Fruit fly (Drosophila melanogaster) whole organism, embryonic: ENCODE results near the gene Tmtc4.

Experiments
- Aef1 ChIP-seq: fragments of 200-800 bp; sonication (Bioruptor generic); IDR thresholded peaks from 3 replicates; pipeline ENCODE4 v1.3.6; 2022; ENCODE audit warnings: missing biosample characterization, missing genetic modification characterization
- B-H2 ChIP-seq: fragments of 200-800 bp; sonication (Bioruptor generic); optimal IDR thresholded peaks from 2 replicates; lab custom pipeline; 2018; ENCODE audit warnings: missing biosample characterization, mild to moderate bottlenecking, missing genetic modification characterization
- CG15696 ChIP-seq: fragments of 200-800 bp; sonication (Bioruptor generic); optimal IDR thresholded peaks from 2 replicates; lab custom pipeline; 2019; ENCODE audit warnings: missing biosample characterization, mild to moderate bottlenecking, missing genetic modification characterization, moderate library complexity
- CG18011 ChIP-seq: fragments of 200-800 bp; sonication (Bioruptor generic); optimal IDR thresholded peaks from 2 replicates; lab custom pipeline; 2017; ENCODE audit warnings: missing biosample characterization, missing genetic modification characterization, mild to moderate bottlenecking, moderate library complexity, missing genotype
- CG18619 ChIP-seq: fragments of 200-800 bp; sonication (Bioruptor generic); optimal IDR thresholded peaks from 3 replicates; lab custom pipeline; 2017; ENCODE audit warnings: missing biosample characterization, mild to moderate bottlenecking, missing genetic modification characterization
- CG34224 ChIP-seq: fragments of 200-800 bp; sonication (Bioruptor generic); IDR thresholded peaks from 3 replicates; pipeline ENCODE4 v1.3.6; 2022; ENCODE audit warnings: missing biosample characterization, missing genetic modification characterization; ENCODE audit not compliant: partially characterized antibody
- CG34422 ChIP-seq: fragments of 200-800 bp; sonication (Bioruptor generic); IDR thresholded peaks from 3 replicates; pipeline ENCODE4 v1.3.6; 2022; ENCODE audit warnings: missing biosample characterization, missing genetic modification characterization
- CG3838 ChIP-seq: fragments of 200-800 bp; sonication (Bioruptor generic); optimal IDR thresholded peaks from 3 replicates; lab custom pipeline; 2016; ENCODE audit warnings: missing biosample characterization, missing genetic modification characterization
- CG3847 ChIP-seq: fragments of 200-800 bp; sonication (Bioruptor generic); IDR thresholded peaks from 2 replicates; pipeline ENCODE4 v1.3.6; 2022; ENCODE audit warnings: missing biosample characterization, missing genetic modification characterization
- CG4360 ChIP-seq: fragments of 200-800 bp; sonication (Bioruptor generic); IDR thresholded peaks from 2 replicates; pipeline ENCODE4 v1.3.6; 2022; ENCODE audit warnings: missing biosample characterization, missing genetic modification characterization
- CG6175 ChIP-seq: fragments of 200-800 bp; sonication (Bioruptor generic); IDR thresholded peaks from 3 replicates; pipeline ENCODE4 v1.3.6; 2022; ENCODE audit warnings: missing biosample characterization, missing genetic modification characterization
- CG6272 ChIP-seq: fragments of 200-800 bp; sonication (Bioruptor generic); IDR thresholded peaks from 2 replicates; pipeline ENCODE4 v1.3.6; 2022; ENCODE audit warnings: missing biosample characterization, missing genetic modification characterization
- CG8478 ChIP-seq: fragments of >200 bp; optimal IDR thresholded peaks from 2 replicates; lab custom pipeline; 2018
- CG9727 ChIP-seq: fragments of 200-800 bp; sonication (Bioruptor generic); optimal IDR thresholded peaks from 3 replicates; lab custom pipeline; 2017; ENCODE audit warnings: missing biosample characterization, mild to moderate bottlenecking, missing genetic modification characterization
- CHES-1-like ChIP-seq: fragments of 200-800 bp; sonication (Bioruptor generic); optimal IDR thresholded peaks from 2 replicates; lab custom pipeline; 2016; ENCODE audit warnings: missing biosample characterization, missing genetic modification characterization
- Chrac-16 ChIP-seq: fragments of 200-800 bp; sonication (Bioruptor generic); optimal IDR thresholded peaks from 3 replicates; lab custom pipeline; 2016; ENCODE audit warnings: missing biosample characterization, missing genetic modification characterization
- Dek ChIP-seq: fragments of 200-800 bp; sonication (Bioruptor generic); optimal IDR thresholded peaks from 3 replicates; lab custom pipeline; 2019; ENCODE audit warnings: missing biosample characterization, mild to moderate bottlenecking, missing genetic modification characterization, moderate library complexity
- Ets65A ChIP-seq: fragments of 200-800 bp; sonication (Bioruptor generic); peaks from one replicate; lab custom pipeline; 2016; ENCODE audit warnings: missing biosample characterization, missing genetic modification characterization
- Hey ChIP-seq: fragments of 200-800 bp; sonication (Bioruptor generic); optimal IDR thresholded peaks from 3 replicates; lab custom pipeline; 2018; ENCODE audit warnings: missing biosample characterization, mild to moderate bottlenecking, missing genetic modification characterization
- Hmx ChIP-seq: fragments of 200-800 bp; sonication (Bioruptor generic); optimal IDR thresholded peaks from 2 replicates; lab custom pipeline; 2016; ENCODE audit warnings: missing biosample characterization, missing genetic modification characterization
- Hr3 ChIP-seq: fragments of 200-800 bp; sonication (Bioruptor generic); optimal IDR thresholded peaks from 3 replicates; lab custom pipeline; 2016; ENCODE audit warnings: missing biosample characterization, missing genetic modification characterization
- Med ChIP-seq: fragments of 200-800 bp; sonication (Bioruptor generic); peaks from one replicate; lab custom pipeline; 2016; ENCODE audit warnings: missing biosample characterization, missing genetic modification characterization, mild to moderate bottlenecking, inconsistent platforms, moderate library complexity
- Tbp ChIP-seq: fragments of >200 bp; optimal IDR thresholded peaks from 2 replicates; lab custom pipeline; 2018; ENCODE audit warnings: missing biosample characterization, missing genetic modification characterization
- Trl ChIP-seq, 3 experiments: fragments of >200 bp in 2 of 3; fragments of 200-800 bp in 1 of 3; sonication (Bioruptor generic) in 1 of 3; optimal IDR thresholded peaks; 2 replicates in 1 of 3; 3 replicates in 2 of 3; lab custom pipeline; 2016 to 2017; ENCODE audit warnings: missing biosample characterization in 1 of 3, missing genetic modification characterization in 1 of 3
- Usf ChIP-seq: fragments of 200-800 bp; sonication (Bioruptor generic); optimal IDR thresholded peaks from 2 replicates; lab custom pipeline; 2017; ENCODE audit warnings: missing genotype, missing biosample characterization, missing genetic modification characterization
- Xrp1 ChIP-seq: fragments of 200-800 bp; sonication (Bioruptor generic); IDR thresholded peaks from 2 replicates; pipeline ENCODE4 v1.3.6; 2022; ENCODE audit warnings: missing biosample characterization, missing genetic modification characterization
- YL-1 ChIP-seq: fragments of 200-800 bp; sonication (Bioruptor generic); optimal IDR thresholded peaks from 3 replicates; lab custom pipeline; 2017; ENCODE audit warnings: missing biosample characterization, mild to moderate bottlenecking, missing genetic modification characterization
- abd-A ChIP-seq: fragments of 200-800 bp; sonication (Bioruptor generic); optimal IDR thresholded peaks from 3 replicates; lab custom pipeline; 2019; ENCODE audit warnings: missing biosample characterization, mild to moderate bottlenecking, missing genetic modification characterization, moderate library complexity
- ap ChIP-seq: fragments of 200-800 bp; sonication (Bioruptor generic); IDR thresholded peaks from 2 replicates; pipeline ENCODE4 v1.3.6; 2022; ENCODE audit warnings: missing biosample characterization, missing genetic modification characterization
- ase ChIP-seq: fragments of 200-800 bp; sonication (Bioruptor generic); IDR thresholded peaks from 3 replicates; pipeline ENCODE4 v1.3.6; 2022; ENCODE audit warnings: missing biosample characterization, missing genetic modification characterization
- ato ChIP-seq: fragments of 200-800 bp; sonication (Bioruptor generic); IDR thresholded peaks from 2 replicates; pipeline ENCODE4 v1.3.6; 2022; ENCODE audit warnings: missing biosample characterization, missing genetic modification characterization; ENCODE audit not compliant: partially characterized antibody
- cg ChIP-seq: fragments of 200-800 bp; sonication (Bioruptor generic); optimal IDR thresholded peaks from 3 replicates; lab custom pipeline; 2019; ENCODE audit warnings: missing biosample characterization, mild to moderate bottlenecking, missing genetic modification characterization, moderate library complexity
- da ChIP-seq: fragments of 200-800 bp; sonication (Bioruptor generic); optimal IDR thresholded peaks from 2 replicates; lab custom pipeline; 2016; ENCODE audit warnings: missing biosample characterization, missing genetic modification characterization
- dan ChIP-seq: fragments of 200-800 bp; sonication (Bioruptor generic); IDR thresholded peaks from 2 replicates; pipeline ENCODE4 v1.3.6; 2022; ENCODE audit warnings: missing biosample characterization, missing genetic modification characterization
- esg ChIP-seq: fragments of 200-800 bp; sonication (Bioruptor generic); conservative IDR thresholded peaks from 2 replicates; pipeline ENCODE4 v1.3.6; 2022; ENCODE audit warnings: missing biosample characterization, missing genetic modification characterization
- ewg ChIP-seq: fragments of 200-800 bp; sonication (Bioruptor generic); optimal IDR thresholded peaks from 3 replicates; lab custom pipeline; 2017; ENCODE audit warnings: mild to moderate bottlenecking, missing biosample characterization, missing genetic modification reagents, missing genetic modification characterization
- fru ChIP-seq: fragments of >200 bp; optimal IDR thresholded peaks from 2 replicates; lab custom pipeline; 2017
- gt ChIP-seq: fragments of 200-800 bp; sonication (Bioruptor generic); IDR thresholded peaks from 2 replicates; pipeline ENCODE4 v1.3.6; 2022; ENCODE audit warnings: missing biosample characterization, missing genetic modification characterization
- hb ChIP-seq: fragments of 200-800 bp; sonication (Bioruptor generic); IDR thresholded peaks from 3 replicates; pipeline ENCODE4 v1.3.6; 2022; ENCODE audit warnings: missing biosample characterization, missing genetic modification characterization; ENCODE audit not compliant: partially characterized antibody
- kni ChIP-seq: fragments of 200-800 bp; sonication (Bioruptor generic); optimal IDR thresholded peaks from 3 replicates; lab custom pipeline; 2017; ENCODE audit warnings: mild to moderate bottlenecking, missing biosample characterization, missing genetic modification reagents, missing genetic modification characterization
- nerfin-1 ChIP-seq: fragments of 200-800 bp; sonication (Bioruptor generic); optimal IDR thresholded peaks from 3 replicates; lab custom pipeline; 2019; ENCODE audit warnings: missing biosample characterization, mild to moderate bottlenecking, missing genetic modification characterization, moderate library complexity
- onecut ChIP-seq: fragments of 200-800 bp; sonication (Bioruptor generic); IDR thresholded peaks from 2 replicates; pipeline ENCODE4 v1.3.6; 2022; ENCODE audit warnings: missing biosample characterization, missing genetic modification characterization
- schlank ChIP-seq: fragments of 200-800 bp; sonication (Bioruptor generic); optimal IDR thresholded peaks from 2 replicates; lab custom pipeline; 2018; ENCODE audit warnings: missing biosample characterization, mild to moderate bottlenecking, missing genetic modification characterization
- scrt ChIP-seq: fragments of 200-800 bp; sonication (Bioruptor generic); optimal IDR thresholded peaks from 2 replicates; lab custom pipeline; 2018; ENCODE audit warnings: missing biosample characterization, mild to moderate bottlenecking, missing genetic modification characterization, moderate library complexity
- sens ChIP-seq: fragments of 200-800 bp; sonication (Bioruptor generic); peaks from one replicate; lab custom pipeline; 2016; ENCODE audit warnings: missing biosample characterization, missing genetic modification characterization
- shn ChIP-seq: fragments of 200-800 bp; sonication (Bioruptor generic); optimal IDR thresholded peaks from 3 replicates; lab custom pipeline; 2016; ENCODE audit warnings: missing biosample characterization, missing genetic modification characterization
- sim ChIP-seq: fragments of 200-800 bp; sonication (Bioruptor generic); IDR thresholded peaks from 2 replicates; pipeline ENCODE4 v1.3.6; 2022; ENCODE audit warnings: missing biosample characterization, missing genetic modification characterization
- sug ChIP-seq: fragments of 200-800 bp; optimal IDR thresholded peaks from 2 replicates; lab custom pipeline; 2019; ENCODE audit warnings: missing biosample characterization, mild to moderate bottlenecking, missing genetic modification characterization, moderate library complexity
- tap ChIP-seq: fragments of 200-800 bp; optimal IDR thresholded peaks from 3 replicates; lab custom pipeline; 2019; ENCODE audit warnings: missing biosample characterization, mild to moderate bottlenecking, missing genetic modification characterization, moderate library complexity
- vvl ChIP-seq: fragments of 200-800 bp; sonication (Bioruptor generic); IDR thresholded peaks from 2 replicates; pipeline ENCODE4 v1.3.6; 2022; ENCODE audit warnings: missing biosample characterization, missing genetic modification characterization
- z ChIP-seq: fragments of 200-800 bp; sonication (Bioruptor generic); IDR thresholded peaks from 3 replicates; pipeline ENCODE4 v1.3.6; 2022; ENCODE audit warnings: missing biosample characterization, missing genetic modification characterization

The Tmtc4 gene

DNA sequence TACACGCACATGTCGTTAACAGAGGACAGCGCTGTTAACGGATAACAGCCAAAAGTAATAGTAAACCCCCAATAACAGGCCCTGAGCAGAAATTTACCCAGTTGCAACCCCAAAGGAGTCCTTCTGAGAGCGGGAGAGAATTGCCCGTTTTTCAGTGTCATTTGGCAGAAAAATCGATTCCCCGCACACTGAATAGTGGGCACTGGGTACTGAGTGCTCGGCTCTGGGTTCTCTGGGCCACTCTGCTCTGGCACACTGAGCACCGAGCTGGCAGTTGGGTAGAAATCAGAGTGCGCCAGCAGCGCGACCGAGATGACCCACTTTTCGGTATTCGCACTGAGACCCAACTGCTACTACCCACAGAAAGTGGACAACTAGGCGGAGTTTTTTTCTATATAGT is 23.4 kb downstream of the Tmtc4 start, which contains the start of gene Rbp (continued):
- TF ChIP-seq sens, result peak; percentile 66
- no peak for TF ChIP-seq tap
- no peak for TF ChIP-seq CG15696 (tag; lab: Kevin White, UChicago)
- TF ChIP-seq CG9727, result no peak
- TF ChIP-seq z (GFP tag; lab: Robert Waterston, UW), result 0 out of 3 replicates have a peak, but pooled peaks have one; percentile 39
- TF ChIP-seq ewg, result peak; percentile 36
- no peak for TF ChIP-seq CG34224 (GFP tag; lab: Robert Waterston, UW)
- TF ChIP-seq ap (GFP tag; lab: Robert Waterston, UW), result no peak
- TF ChIP-seq Med, result peak; percentile 58
- no peak for TF ChIP-seq ato (GFP tag; lab: Robert Waterston, UW)
- no peak for TF ChIP-seq Aef1 (GFP tag; lab: Robert Waterston, UW)
- peak; percentile 52 to 72 for TF ChIP-seq Trl (optimal IDR thresholded peaks at IDR 0.05; lab: Kevin White, UChicago)
- no peak for TF ChIP-seq Trl (GFP tag; optimal IDR thresholded peaks at IDR 0.05; lab: Kevin White, UChicago)
- TF ChIP-seq CHES-1-like (GFP tag; lab: Kevin White, UChicago), result no peak
- no peak for TF ChIP-seq shn (GFP tag; lab: Kevin White, UChicago)
- no peak for TF ChIP-seq Tbp (GFP tag; lab: Kevin White, UChicago)
- TF ChIP-seq CG3847 (GFP tag; lab: Robert Waterston, UW), result no peak
- no peak for TF ChIP-seq CG3838 (GFP tag; lab: Kevin White, UChicago)
- 0 out of 3 replicates have a peak, but pooled peaks have one; percentile 17 for TF ChIP-seq CG34422 (GFP tag; lab: Robert Waterston, UW)
- peak; percentile 22 for TF ChIP-seq YL-1
- TF ChIP-seq Usf (GFP tag; lab: Kevin White, UChicago), result no peak
- TF ChIP-seq hb (GFP tag; lab: Robert Waterston, UW), result no peak
- no peak for TF ChIP-seq Ets65A (GFP tag; lab: Kevin White, UChicago)

DNA sequence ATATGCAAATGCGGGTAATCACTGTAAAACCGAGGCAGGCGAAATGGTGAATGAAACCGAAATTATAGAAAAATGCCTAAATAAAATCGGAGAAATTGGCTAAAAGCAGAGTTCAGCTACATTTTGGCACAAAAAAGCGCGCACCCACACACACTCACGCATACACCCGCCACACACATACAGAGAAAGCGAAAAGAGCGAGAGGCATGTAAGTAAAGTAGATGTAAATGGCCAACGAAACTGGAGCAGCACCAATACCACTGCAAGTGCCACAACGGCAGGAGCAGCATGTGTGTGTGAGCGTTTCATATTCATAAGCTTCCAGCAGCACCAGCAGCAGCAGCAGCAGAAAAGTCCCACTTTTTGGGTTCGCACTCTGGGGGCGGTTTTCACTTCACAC is 24.4 kb downstream of the Tmtc4 start:
- TF ChIP-seq dan, result no peak
- TF ChIP-seq Hmx (GFP tag; lab: Kevin White, UChicago), result no peak
- peak; percentile 24 for TF ChIP-seq nerfin-1 (tag; lab: Kevin White, UChicago)
- no peak for TF ChIP-seq Chrac-16 (GFP tag; lab: Kevin White, UChicago)
- TF ChIP-seq Hey (tag; lab: Kevin White, UChicago), result no peak
- TF ChIP-seq fru (lab: Kevin White, UChicago), result no peak
- no peak for TF ChIP-seq CG6272 (GFP tag; lab: Robert Waterston, UW)
- no peak for TF ChIP-seq Dek (tag; lab: Kevin White, UChicago)
- peak; percentile 69 for TF ChIP-seq CG8478
- TF ChIP-seq CG6175 (GFP tag; lab: Robert Waterston, UW), result no peak
- TF ChIP-seq schlank, result no peak
- peak in 1 of 2 experiments; percentile 22 for TF ChIP-seq Trl (optimal IDR thresholded peaks at IDR 0.05; lab: Kevin White, UChicago)
- no peak for TF ChIP-seq Trl (GFP tag; optimal IDR thresholded peaks at IDR 0.05; lab: Kevin White, UChicago)
- peak; percentile 44 for TF ChIP-seq CG18011
- peak; percentile 62 for TF ChIP-seq cg
- no peak for TF ChIP-seq esg (GFP tag; lab: Robert Waterston, UW)
- TF ChIP-seq abd-A (tag; lab: Kevin White, UChicago), result no peak
- no peak for TF ChIP-seq B-H2 (GFP tag; lab: Kevin White, UChicago)
- no peak for TF ChIP-seq sim (GFP tag; lab: Robert Waterston, UW)

DNA sequence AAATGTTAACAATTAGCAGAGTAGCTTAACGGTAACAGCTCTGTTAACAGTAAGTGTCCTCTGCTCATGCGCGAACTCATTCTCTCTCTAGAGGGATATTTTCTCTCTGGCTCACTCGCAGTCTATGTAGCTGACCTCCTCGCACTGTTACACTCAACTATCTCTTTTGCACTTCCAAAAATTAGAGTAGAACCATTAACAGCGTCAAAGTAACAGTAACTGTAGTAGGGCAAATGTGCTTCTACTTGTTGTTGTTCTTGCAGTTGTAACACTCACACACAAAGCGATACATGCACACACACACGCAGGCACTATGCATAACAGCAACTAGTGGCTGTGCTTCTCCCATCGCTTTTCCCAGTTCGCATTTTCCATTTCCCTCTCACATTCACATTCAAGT is 28.0 kb downstream of the Tmtc4 start:
- TF ChIP-seq cg, result peak; percentile 64
- peak; percentile 51 for TF ChIP-seq nerfin-1 (tag; lab: Kevin White, UChicago)
- no peak for TF ChIP-seq Hr3 (GFP tag; lab: Kevin White, UChicago)
- TF ChIP-seq Med, result peak; percentile 52
- TF ChIP-seq scrt (GFP tag; lab: Kevin White, UChicago), result peak; percentile 96
- peak; percentile 47 for TF ChIP-seq kni (GFP tag; lab: Kevin White, UChicago)
- TF ChIP-seq sug (tag; lab: Kevin White, UChicago), result no peak
- TF ChIP-seq gt (GFP tag; lab: Robert Waterston, UW), result no peak
- TF ChIP-seq da (GFP tag; lab: Kevin White, UChicago), result no peak
- TF ChIP-seq onecut (GFP tag; lab: Robert Waterston, UW), result peak; percentile 58
- TF ChIP-seq CG4360, result peak; percentile 75
- TF ChIP-seq ase (GFP tag; lab: Robert Waterston, UW), result no peak
- TF ChIP-seq vvl (GFP tag; lab: Robert Waterston, UW), result no peak
- no peak for TF ChIP-seq Xrp1 (GFP tag; lab: Robert Waterston, UW)
- no peak for TF ChIP-seq CG18619 (GFP tag; lab: Kevin White, UChicago)
